Fruit fly (Drosophila melanogaster) whole organism, embryonic: ENCODE data around the gene CG3764.

Source experiments
- CG12219 ChIP-seq: fragments of 200-800 bp; sonication (Bioruptor generic); optimal IDR thresholded peaks from 3 replicates; lab custom pipeline; 2018; ENCODE audit warnings: missing biosample characterization, mild to moderate bottlenecking, missing genetic modification characterization
- CG3995 ChIP-seq: fragments of 200-800 bp; sonication (Bioruptor generic); optimal IDR thresholded peaks from 3 replicates; lab custom pipeline; 2016; ENCODE audit warnings: missing biosample characterization, missing genetic modification characterization
- CG9797 ChIP-seq: fragments of 200-800 bp; sonication (Bioruptor generic); optimal IDR thresholded peaks from 3 replicates; lab custom pipeline; 2018; ENCODE audit warnings: missing biosample characterization, mild to moderate bottlenecking, missing genetic modification characterization
- MBD-R2 ChIP-seq: fragments of 200-800 bp; sonication (Bioruptor generic); IDR thresholded peaks from 2 replicates; pipeline ENCODE4 v1.3.6; 2022; ENCODE audit warnings: missing biosample characterization, missing genetic modification characterization
- caup ChIP-seq: fragments of 200-800 bp; sonication (Bioruptor generic); optimal IDR thresholded peaks from 3 replicates; lab custom pipeline; 2017; ENCODE audit warnings: missing biosample characterization, mild to moderate bottlenecking, missing genetic modification characterization, moderate library complexity; ENCODE audit not compliant: severe bottlenecking
- cg ChIP-seq: fragments of 200-800 bp; sonication (Bioruptor generic); optimal IDR thresholded peaks from 3 replicates; lab custom pipeline; 2019; ENCODE audit warnings: missing biosample characterization, mild to moderate bottlenecking, missing genetic modification characterization, moderate library complexity
- sqz ChIP-seq: fragments of 200-800 bp; sonication (Bioruptor generic); optimal IDR thresholded peaks from 3 replicates; lab custom pipeline; 2018; ENCODE audit warnings: missing biosample characterization, mild to moderate bottlenecking, missing genetic modification characterization

- TF ChIP-seq CG12219 (GFP tag; lab: Kevin White, UChicago) (no peak), CG3995 (GFP tag; lab: Kevin White, UChicago) (no peak), caup (peak; percentile 64), MBD-R2 (no peak; the same call in 1 of the 2 replicates), sqz (no peak), cg (GFP tag; lab: Kevin White, UChicago) (peak; percentile 13), CG9797 (GFP tag; lab: Kevin White, UChicago) (no peak)
These were observed 8.9 kb downstream of the CG3764 start for dm6 chr3L:17003251-17004171.
